Fruit fly (Drosophila melanogaster): Measurements from ENCODE around the gene myd.

Gene myd

DNA sequence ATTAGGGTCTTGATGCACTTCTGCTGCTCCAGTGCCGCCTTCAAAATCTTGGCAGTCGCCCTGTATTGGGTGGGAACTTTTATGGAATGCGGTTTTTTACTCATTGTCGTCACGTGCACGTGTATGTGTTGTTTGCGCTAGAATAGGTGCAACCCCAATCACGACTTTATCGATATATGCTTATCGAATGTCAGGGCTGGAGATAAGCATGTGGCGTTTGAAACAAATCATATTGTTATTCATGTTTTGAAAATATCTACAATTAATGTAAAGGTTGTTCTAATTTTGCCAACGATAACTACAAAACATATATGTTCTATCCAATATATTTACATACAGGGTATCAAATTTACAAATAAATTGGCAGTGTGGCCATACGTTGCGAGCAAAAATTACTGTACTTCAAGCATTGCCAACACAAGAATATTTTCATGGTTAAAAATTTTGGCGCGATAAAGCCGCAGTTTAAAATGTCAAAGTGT lies 18.3 kb upstream of the myd start, which contains the start of the genes CG42359 and Nsun5 (continued):
- peak; percentile 95 for TF ChIP-seq CG33213 (GFP tag; optimal IDR thresholded peaks at IDR 0.05)
- peak; percentile 92 for TF ChIP-seq Bteb2 (GFP tag; optimal IDR thresholded peaks at IDR 0.05)
- TF ChIP-seq nerfin-1 (tag; optimal IDR thresholded peaks at IDR 0.05) = peak; percentile 87
- TF ChIP-seq YL-1 (GFP tag; optimal IDR thresholded peaks at IDR 0.05) = peak; percentile 95
- peak; percentile 73 for TF ChIP-seq CG17802 (tag; optimal IDR thresholded peaks at IDR 0.05)
- peak; percentile 79 for TF ChIP-seq CG4328 (GFP tag; optimal IDR thresholded peaks at IDR 0.05)
- no peak for TF ChIP-seq pita (GFP tag; optimal IDR thresholded peaks at IDR 0.05)
- TF ChIP-seq CG10209 (GFP tag; optimal IDR thresholded peaks at IDR 0.05) = peak; percentile 87
- peak; percentile 94 for TF ChIP-seq CG2712 (tag; optimal IDR thresholded peaks at IDR 0.05)
- TF ChIP-seq CG8290 (GFP tag; optimal IDR thresholded peaks at IDR 0.05) = peak; percentile 94
- TF ChIP-seq CG8290 (tag; optimal IDR thresholded peaks at IDR 0.05) = peak; percentile 80 to 96
- peak; percentile 58; the same call in 1 of the 3 replicates for TF ChIP-seq CG7357 (GFP tag; IDR thresholded peaks at IDR 0.05)
- peak; percentile 91 for TF ChIP-seq Fer1 (GFP tag; optimal IDR thresholded peaks at IDR 0.05)
- TF ChIP-seq Sin3A (optimal IDR thresholded peaks at IDR 0.05) = peak; percentile 92
- TF ChIP-seq gt (GFP tag; IDR thresholded peaks at IDR 0.05) = peak; percentile 88
- TF ChIP-seq Awh (GFP tag; IDR thresholded peaks at IDR 0.05) = peak; percentile 85
- peak; percentile 87 for TF ChIP-seq cato (GFP tag; optimal IDR thresholded peaks at IDR 0.05; ENCODE audit: borderline replicate concordance)
- peak; percentile 83 for TF ChIP-seq CG13123 (GFP tag; optimal IDR thresholded peaks at IDR 0.05)
- TF ChIP-seq Rx (GFP tag; IDR thresholded peaks at IDR 0.05) = peak; percentile 84
- peak; percentile 88 for TF ChIP-seq CG11093 (GFP tag; IDR thresholded peaks at IDR 0.05)
- TF ChIP-seq CG7271 (tag; optimal IDR thresholded peaks at IDR 0.05) = peak; percentile 84
- TF ChIP-seq seq (GFP tag; IDR thresholded peaks at IDR 0.05) = peak; percentile 81
- TF ChIP-seq Hmr (GFP tag; optimal IDR thresholded peaks at IDR 0.05) = peak; percentile 89
- TF ChIP-seq CG10979 (tag; optimal IDR thresholded peaks at IDR 0.05) = peak; percentile 85
- peak; percentile 83 for TF ChIP-seq Meics (GFP tag; optimal IDR thresholded peaks at IDR 0.05)
- peak; percentile 92 for TF ChIP-seq CG17328 (GFP tag; IDR thresholded peaks at IDR 0.05)
- peak; percentile 83 for TF ChIP-seq wdn (GFP tag; IDR thresholded peaks at IDR 0.05)
- TF ChIP-seq dm (GFP tag; optimal IDR thresholded peaks at IDR 0.05) = peak; percentile 98
- peak; percentile 70 for TF ChIP-seq CG30431 (GFP tag; optimal IDR thresholded peaks at IDR 0.05)
- peak; percentile 75 for TF ChIP-seq Myb (GFP tag; optimal IDR thresholded peaks at IDR 0.05)
- TF ChIP-seq fd102C (GFP tag; optimal IDR thresholded peaks at IDR 0.05) = no peak
- peak; percentile 70 for TF ChIP-seq Nf-YB (GFP tag; optimal IDR thresholded peaks at IDR 0.05)
- no peak for TF ChIP-seq CkIIα-i1 (GFP tag; IDR thresholded peaks at IDR 0.05)
- TF ChIP-seq Mrtf (GFP tag; IDR thresholded peaks at IDR 0.05) = peak; percentile 79

DNA sequence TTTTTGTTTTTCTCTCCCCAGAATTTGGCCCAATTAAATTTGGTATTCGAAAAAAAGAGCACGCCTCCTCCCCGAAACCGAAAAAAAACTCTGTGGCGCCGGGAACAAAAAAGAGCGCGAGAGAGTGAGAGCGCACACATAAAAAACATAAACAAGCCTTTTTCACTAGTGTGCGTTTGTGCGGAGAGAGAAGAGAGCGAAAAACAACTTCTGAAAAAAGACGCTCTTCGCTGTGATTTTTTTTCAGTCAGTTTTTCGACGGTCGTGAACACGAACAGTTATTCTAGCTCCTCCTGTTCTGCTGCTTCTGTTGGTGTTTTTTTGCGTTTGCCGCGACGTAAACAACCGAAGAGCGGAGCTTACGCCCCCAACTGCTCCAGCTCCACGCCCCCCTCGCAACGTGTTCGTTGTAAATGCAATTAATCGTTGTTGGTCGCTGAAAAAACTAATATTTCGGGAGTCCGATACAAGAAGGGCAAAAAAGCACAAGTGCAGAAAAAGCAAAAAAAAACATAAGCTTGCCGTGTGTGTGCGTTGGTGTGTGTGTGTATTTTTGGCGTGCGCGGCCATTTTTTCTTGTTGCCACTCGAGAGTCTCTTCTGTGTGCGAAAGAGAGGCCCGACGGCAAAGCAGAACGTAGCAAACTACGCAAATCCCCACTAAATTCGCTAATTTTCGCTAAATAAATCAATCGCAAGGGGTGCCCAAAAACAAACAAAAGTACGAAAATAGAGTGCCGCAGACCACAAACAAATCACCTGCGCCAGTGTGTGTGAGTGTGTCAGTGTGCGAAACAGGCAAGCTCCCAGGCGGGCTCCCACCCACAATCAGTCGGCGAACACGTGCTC lies 16.3 kb upstream of the myd start, which contains the start of gene sqz:
sqz (plus strand) TSS at position 240 of the 848 bp plus-strand sequence.
- TF ChIP-seq CG1832 (GFP tag; optimal IDR thresholded peaks at IDR 0.05) = peak; percentile 27
- peak; percentile 2 for TF ChIP-seq dm (GFP tag; optimal IDR thresholded peaks at IDR 0.05)
- TF ChIP-seq zen2 (GFP tag; IDR thresholded peaks at IDR 0.05; ENCODE audit: partially characterized antibody) = 0 out of 3 replicates have a peak, but pooled peaks have one; percentile 37
- peak in 1 of 2 experiments; percentile 7 for TF ChIP-seq dpn (GFP tag; optimal IDR thresholded peaks at IDR 0.05)
- peak; percentile 78 for TF ChIP-seq Med (GFP tag)
- 0 out of 2 replicates have a peak, but pooled peaks have one; percentile 37 for TF ChIP-seq ara (GFP tag; IDR thresholded peaks at IDR 0.05)
- no peak for TF ChIP-seq Oaz (GFP tag; IDR thresholded peaks at IDR 0.05)
- 0 out of 3 replicates have a peak, but pooled peaks have one; percentile 13 for TF ChIP-seq CG11695 (GFP tag; IDR thresholded peaks at IDR 0.05)
- peak; percentile 15 for TF ChIP-seq HmgD (GFP tag; optimal IDR thresholded peaks at IDR 0.05)
- TF ChIP-seq grau (tag; optimal IDR thresholded peaks at IDR 0.05) = peak; percentile 13
- 0 out of 2 replicates have a peak, but pooled peaks have one; percentile 31 for TF ChIP-seq CG17328 (GFP tag; IDR thresholded peaks at IDR 0.05)
- peak; percentile 42; the same call in 1 of the 3 replicates for TF ChIP-seq so (GFP tag; IDR thresholded peaks at IDR 0.05)
- peak; percentile 49; the same call in 1 of the 2 replicates for TF ChIP-seq sna (GFP tag; IDR thresholded peaks at IDR 0.05; ENCODE audit: partially characterized antibody)
- TF ChIP-seq gro (GFP tag; optimal IDR thresholded peaks at IDR 0.05) = peak; percentile 16
- TF ChIP-seq slbo (GFP tag; IDR thresholded peaks at IDR 0.05) = 0 out of 2 replicates have a peak, but pooled peaks have one; percentile 24
- TF ChIP-seq CG12769 (tag; optimal IDR thresholded peaks at IDR 0.05) = peak; percentile 59
- TF ChIP-seq Usf (GFP tag; optimal IDR thresholded peaks at IDR 0.05) = no peak
- TF ChIP-seq sob (GFP tag; IDR thresholded peaks at IDR 0.05) = peak; percentile 43; the same call in 1 of the 2 replicates
